Fruit fly (Drosophila melanogaster): Measurements from ENCODE around the gene CG18628.

The CG18628 gene

DNA sequence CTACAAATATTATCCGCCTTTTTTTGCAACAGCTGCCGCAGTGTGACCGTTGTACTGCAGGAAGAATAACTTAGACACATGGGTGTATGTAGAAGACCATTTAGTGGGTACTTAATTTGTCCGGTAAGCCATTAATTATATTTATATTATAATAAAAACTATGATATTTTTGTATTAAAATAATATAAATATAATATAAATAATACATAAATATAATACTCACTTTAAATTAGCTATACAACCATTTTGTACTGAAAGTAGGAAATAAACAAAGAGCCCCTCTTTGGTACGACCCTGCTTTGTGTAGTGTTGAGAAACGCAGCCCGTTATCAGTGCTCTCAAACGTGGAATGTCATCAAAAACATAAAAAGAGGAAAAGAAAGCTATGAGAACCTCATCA lies 1.7 kb upstream of the CG18628 start, which contains the start of gene Cnep1r2 (continued):
- no peak for TF ChIP-seq CG16779 (tag; optimal IDR thresholded peaks at IDR 0.05)
- TF ChIP-seq OdsH (GFP tag; optimal IDR thresholded peaks at IDR 0.05), result peak; percentile 93
- TF ChIP-seq dac (GFP tag; optimal IDR thresholded peaks at IDR 0.05), result peak; percentile 80
- TF ChIP-seq CG4318 (GFP tag; optimal IDR thresholded peaks at IDR 0.05), result peak; percentile 91
- TF ChIP-seq dsx (GFP tag; optimal IDR thresholded peaks at IDR 0.05; ENCODE audit: poor library complexity, severe bottlenecking), result peak; percentile 94
- peak; percentile 85 for TF ChIP-seq CG11902 (GFP tag; optimal IDR thresholded peaks at IDR 0.05)
- TF ChIP-seq CG31627 (GFP tag; optimal IDR thresholded peaks at IDR 0.05), result peak; percentile 84
- peak; percentile 84 for TF ChIP-seq Sox14 (GFP tag; optimal IDR thresholded peaks at IDR 0.05)

DNA sequence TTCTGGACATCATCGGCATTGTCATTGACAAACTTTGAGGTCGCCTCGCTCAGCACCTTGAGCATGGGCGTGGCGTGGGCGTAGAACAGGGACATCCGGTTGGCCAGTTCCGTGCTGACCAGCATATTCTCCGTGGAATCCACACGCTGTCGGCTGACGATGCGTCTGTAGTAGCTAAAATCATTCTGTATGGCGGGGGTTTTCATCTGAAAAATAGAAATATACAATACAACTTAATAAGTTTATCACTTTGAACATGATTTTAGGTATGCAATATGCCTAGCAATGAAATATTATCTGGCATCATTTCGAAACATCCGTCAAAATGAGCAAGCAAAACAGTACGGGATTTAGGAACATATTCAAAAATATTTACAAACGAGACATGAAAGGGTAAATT lies 2.0 kb downstream of the CG18628 start, which contains the start of gene CG14154:
Gene CG14154 (plus strand): TSS at position 301 of the 400 bp plus-strand sequence.
- TF ChIP-seq dsx (GFP tag; optimal IDR thresholded peaks at IDR 0.05; ENCODE audit: poor library complexity, severe bottlenecking) (no peak), achi (GFP tag; optimal IDR thresholded peaks at IDR 0.05) (no peak), Lpt (GFP tag; optimal IDR thresholded peaks at IDR 0.05) (no peak), CG6276 (GFP tag; optimal IDR thresholded peaks at IDR 0.05) (no peak), lz (GFP tag; optimal IDR thresholded peaks at IDR 0.05) (no peak)

DNA sequence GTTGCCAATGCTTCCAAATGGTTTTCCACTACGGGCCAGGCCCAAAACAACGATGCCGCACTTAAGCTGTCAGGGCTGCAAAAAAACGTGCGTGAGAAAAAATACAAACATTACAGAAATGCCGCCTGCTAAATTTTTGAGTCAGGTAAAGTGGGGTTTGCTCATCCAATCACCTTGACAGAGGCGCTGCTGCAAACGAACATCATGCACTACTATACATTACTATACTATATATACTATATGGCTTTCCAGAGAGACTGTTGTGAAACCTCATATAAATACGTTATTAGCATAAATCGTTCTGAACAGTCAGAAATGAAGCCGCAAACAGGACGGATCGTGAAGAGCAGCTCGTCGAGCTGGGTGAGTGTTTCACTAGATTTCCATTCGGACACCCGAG lies 3.7 kb downstream of the CG18628 start, which contains the start of gene CG14153:
Gene CG14153 (plus strand): TSS at position 301 of the 400 bp plus-strand sequence.
- TF ChIP-seq CG10669 (GFP tag; optimal IDR thresholded peaks at IDR 0.05) (no peak), CG16779 (tag; optimal IDR thresholded peaks at IDR 0.05) (no peak), pdm3 (GFP tag; optimal IDR thresholded peaks at IDR 0.05) (no peak), acj6 (GFP tag; optimal IDR thresholded peaks at IDR 0.05) (no peak), spab (GFP tag; optimal IDR thresholded peaks at IDR 0.05) (no peak), CG6792 (GFP tag; optimal IDR thresholded peaks at IDR 0.05) (no peak), Hr4 (GFP tag; optimal IDR thresholded peaks at IDR 0.05) (no peak), Sox14 (GFP tag; optimal IDR thresholded peaks at IDR 0.05) (no peak), Hr38 (GFP tag; optimal IDR thresholded peaks at IDR 0.05) (no peak), CG6808 (GFP tag; optimal IDR thresholded peaks at IDR 0.05) (no peak), Eip78C (GFP tag) (no peak), CG8632 (GFP tag; optimal IDR thresholded peaks at IDR 0.05) (no peak), achi (GFP tag; optimal IDR thresholded peaks at IDR 0.05) (no peak), esn (GFP tag; optimal IDR thresholded peaks at IDR 0.05) (no peak), Eip93F (GFP tag; optimal IDR thresholded peaks at IDR 0.05) (no peak), CG1621 (tag; optimal IDR thresholded peaks at IDR 0.05) (no peak), fd85E (GFP tag; optimal IDR thresholded peaks at IDR 0.05) (no peak), CG15336 (GFP tag; IDR thresholded peaks at IDR 0.05) (no peak)

DNA sequence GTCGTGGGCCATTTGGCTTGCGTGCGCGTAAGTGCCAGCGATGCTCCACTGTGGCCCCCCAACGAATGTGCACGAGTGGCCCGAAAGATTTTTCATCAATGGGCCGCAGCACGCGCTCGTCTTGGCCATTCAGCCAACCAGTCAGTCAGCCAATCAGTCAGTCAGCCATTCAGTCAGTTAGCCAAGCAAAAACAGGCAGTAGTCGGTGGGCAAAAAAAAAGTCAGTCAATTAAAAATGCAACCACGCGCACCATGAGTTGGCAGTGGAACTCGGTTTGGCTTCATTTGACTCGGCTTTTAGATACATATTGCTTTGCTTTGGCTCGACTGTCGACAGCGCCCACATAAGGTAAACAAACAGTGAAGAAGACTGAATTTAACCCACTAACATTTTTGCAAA lies 6.4 kb downstream of the CG18628 start:
- TF ChIP-seq Lpt (GFP tag; optimal IDR thresholded peaks at IDR 0.05), result no peak
- TF ChIP-seq Sox14 (GFP tag; optimal IDR thresholded peaks at IDR 0.05), result no peak
- TF ChIP-seq CG11762 (GFP tag; optimal IDR thresholded peaks at IDR 0.05; ENCODE audit: insufficient read depth), result no peak
- 0 out of 3 replicates have a peak, but pooled peaks have one; percentile 27 for TF ChIP-seq eg (GFP tag; IDR thresholded peaks at IDR 0.05)
- peak in 1 of 2 experiments; percentile 80 for TF ChIP-seq ss (GFP tag; optimal IDR thresholded peaks at IDR 0.05)
- peak; percentile 21 for TF ChIP-seq Eip78C (GFP tag)

DNA sequence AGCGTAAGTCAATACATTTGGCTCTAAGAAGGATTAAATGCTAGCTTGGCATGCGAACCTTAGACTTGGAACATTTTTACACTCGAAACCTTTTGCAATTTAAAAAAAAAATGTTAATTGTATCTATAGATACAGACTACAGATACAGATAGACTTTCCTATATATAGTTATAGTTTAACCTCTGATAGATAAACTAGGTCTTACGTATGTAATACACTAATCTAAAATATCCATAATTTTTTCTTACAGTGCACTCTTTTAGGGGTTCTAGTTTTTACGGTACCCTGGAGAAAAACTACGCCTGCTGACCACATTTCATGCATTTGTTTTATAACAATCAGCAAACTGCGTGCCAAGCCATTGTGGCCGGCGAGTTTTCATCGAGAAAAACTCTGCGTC lies 7.6 kb downstream of the CG18628 start:
- no peak for TF ChIP-seq CG6808 (GFP tag; optimal IDR thresholded peaks at IDR 0.05)
- TF ChIP-seq fd59A (GFP tag; optimal IDR thresholded peaks at IDR 0.05), result no peak
- TF ChIP-seq CG8319 (GFP tag; optimal IDR thresholded peaks at IDR 0.05), result no peak
- 0 out of 3 replicates have a peak, but pooled peaks have one; percentile 14 for TF ChIP-seq eg (GFP tag; IDR thresholded peaks at IDR 0.05)
- TF ChIP-seq CG8119 (GFP tag; IDR thresholded peaks at IDR 0.05), result peak; percentile 58; the same call in 2 of the 3 replicates
- no peak for TF ChIP-seq esn (GFP tag; optimal IDR thresholded peaks at IDR 0.05)
- no peak for TF ChIP-seq ss (GFP tag; optimal IDR thresholded peaks at IDR 0.05)
- TF ChIP-seq Eip78C (GFP tag), result peak; percentile 27
- no peak for TF ChIP-seq CG31627 (GFP tag; optimal IDR thresholded peaks at IDR 0.05)
- TF ChIP-seq Ets21C (GFP tag; optimal IDR thresholded peaks at IDR 0.05), result no peak
- peak; percentile 14 for TF ChIP-seq CG32006 (GFP tag; optimal IDR thresholded peaks at IDR 0.05)
- TF ChIP-seq CG6854 (GFP tag; optimal IDR thresholded peaks at IDR 0.05), result no peak
- TF ChIP-seq CG15336 (GFP tag; IDR thresholded peaks at IDR 0.05), result peak; percentile 54
- no peak for TF ChIP-seq Sox14 (GFP tag; optimal IDR thresholded peaks at IDR 0.05)
- TF ChIP-seq cyc (GFP tag; optimal IDR thresholded peaks at IDR 0.05), result no peak
- no peak for TF ChIP-seq Hr4 (GFP tag; optimal IDR thresholded peaks at IDR 0.05)
